Worm (Caenorhabditis elegans) whole organism, L4/young adult: ENCODE measurements around the gene str-236.

Source experiments
- W03F9.2 ChIP-seq: fragments of 150-350 bp; optimal IDR thresholded peaks from 2 replicates; lab custom pipeline; 2014; ENCODE audit warnings: missing biosample characterization, missing genetic modification characterization
- dao-5 ChIP-seq: sonication (generic microtip); optimal IDR thresholded peaks from 2 replicates; lab custom pipeline; 2016; ENCODE audit warnings: missing genotype, missing genetic modification characterization, moderate library complexity, missing compliant biosample characterization
- him-1 ChIP-seq: sonication (generic microtip); optimal IDR thresholded peaks from 2 replicates; lab custom pipeline; 2016; ENCODE audit warnings: missing genotype, missing genetic modification reagents, missing genetic modification characterization, missing compliant biosample characterization

ce11 chrV:1505995-1506394, 21.9 kb downstream of the str-236 start, which contains the start of gene sru-28:
- no peak for TF ChIP-seq dao-5 (tag; lab: Kevin White, UChicago)
- no peak for TF ChIP-seq him-1 (tag; lab: Kevin White, UChicago)
- no peak for TF ChIP-seq W03F9.2 (tag; lab: Kevin White, UChicago)
